Worm (Caenorhabditis elegans) whole organism, midembryonic: ENCODE data around the gene Y37E11AL.3.

ENCODE experiments used
- cog-1 ChIP-seq: sonication (generic microtip); optimal IDR thresholded peaks from 2 replicates; lab custom pipeline; 2016; ENCODE audit warnings: missing genetic modification characterization, missing compliant biosample characterization
- flt-1 ChIP-seq: fragments of 200-800 bp; sonication (Bioruptor generic); IDR thresholded peaks from 2 replicates; pipeline ENCODE4 v1.3.6; 2022; ENCODE audit warnings: missing genetic modification characterization, missing compliant biosample characterization
- klf-2 ChIP-seq: fragments of 200-800 bp; sonication (Bioruptor generic); conservative IDR thresholded peaks from 2 replicates; pipeline ENCODE4 v1.3.6; 2022; ENCODE audit warnings: missing genetic modification reagents, missing genetic modification characterization, missing compliant biosample characterization
- tab-1 ChIP-seq: fragments of 200-800 bp; sonication (Bioruptor generic); IDR thresholded peaks from 2 replicates; pipeline ENCODE4 v1.3.6; 2022; ENCODE audit warnings: missing genetic modification characterization, missing compliant biosample characterization

DNA sequence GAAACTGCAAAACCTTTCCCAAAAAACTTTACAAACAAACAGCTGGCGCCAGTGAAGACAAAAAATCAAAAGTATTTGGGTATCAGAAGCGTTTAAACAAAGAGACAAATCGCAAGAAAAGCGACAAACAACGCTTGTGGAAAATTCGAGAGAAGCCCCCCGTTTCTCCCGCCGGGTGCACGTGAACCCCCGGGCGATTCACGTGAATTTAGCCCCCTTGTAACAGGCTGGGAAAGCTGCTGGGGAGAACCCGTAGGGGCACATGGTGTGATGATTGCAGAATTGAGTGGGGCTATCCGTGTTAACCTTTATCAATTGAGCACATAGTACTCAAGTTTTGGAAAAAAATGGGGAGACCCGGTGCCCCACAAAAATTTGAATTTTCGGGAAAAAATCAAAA is 40.5 kb upstream of the Y37E11AL.3 start:
- TF ChIP-seq cog-1 = no peak
- no peak for TF ChIP-seq klf-2 (GFP tag; lab: Robert Waterston, UW)
- no peak for TF ChIP-seq flt-1
- no peak for TF ChIP-seq tab-1
